Worm (Caenorhabditis elegans) whole organism, L2 larva: ENCODE results near the gene srh-213.
A peak's percentile ranks its signal among the peaks of the same experiment; 100 is the strongest.

ENCODE experiments used
- C34F6.9 ChIP-seq: fragments of 150-350 bp; optimal IDR thresholded peaks from 2 replicates; lab custom pipeline; 2014; ENCODE audit warnings: missing biosample characterization, missing genetic modification characterization
- F13H6.1 ChIP-seq: sonication (generic microtip); optimal IDR thresholded peaks from 2 replicates; lab custom pipeline; 2016; ENCODE audit warnings: missing genetic modification characterization, missing compliant biosample characterization
- R02D3.7 ChIP-seq: fragments of 150-350 bp; optimal IDR thresholded peaks from 2 replicates; lab custom pipeline; 2014; ENCODE audit warnings: missing biosample characterization, missing genetic modification characterization
- alr-1 ChIP-seq: fragments of 150-350 bp; optimal IDR thresholded peaks from 2 replicates; lab custom pipeline; 2014; ENCODE audit warnings: missing biosample characterization, missing genetic modification characterization
- aly-2 ChIP-seq: fragments of 150-350 bp; optimal IDR thresholded peaks from 2 replicates; lab custom pipeline; 2014; ENCODE audit warnings: missing biosample characterization, missing genetic modification characterization
- ama-1 ChIP-seq: fragments of 150-350 bp; optimal IDR thresholded peaks from 2 replicates; lab custom pipeline; 2018; ENCODE audit warnings: inconsistent platforms
- blmp-1 ChIP-seq: sonication (generic microtip); optimal IDR thresholded peaks from 2 replicates; lab custom pipeline; 2017; ENCODE audit warnings: missing genetic modification characterization, mild to moderate bottlenecking, missing compliant biosample characterization, antibody characterized with exemption, moderate library complexity; ENCODE audit not compliant: insufficient read depth
- ceh-16 ChIP-seq: fragments of 150-350 bp; optimal IDR thresholded peaks from 2 replicates; lab custom pipeline; 2014; ENCODE audit warnings: missing biosample characterization, missing genetic modification characterization
- crh-2 ChIP-seq: sonication (generic microtip); optimal IDR thresholded peaks from 2 replicates; lab custom pipeline; 2017; ENCODE audit warnings: missing biosample characterization, missing genetic modification characterization
- dmd-4 ChIP-seq: sonication (generic microtip); optimal IDR thresholded peaks from 2 replicates; lab custom pipeline; 2017; ENCODE audit warnings: missing biosample characterization, missing genetic modification characterization
- elt-1 ChIP-seq: fragments of 150-350 bp; optimal IDR thresholded peaks from 2 replicates; lab custom pipeline; 2014; ENCODE audit warnings: missing biosample characterization, missing genetic modification characterization
- gmeb-1 ChIP-seq: fragments of 150-350 bp; optimal IDR thresholded peaks from 2 replicates; lab custom pipeline; 2014; ENCODE audit warnings: missing biosample characterization, missing genetic modification characterization
- lin-11 ChIP-seq: fragments of 150-350 bp; sonication (generic microtip); optimal IDR thresholded peaks from 2 replicates; lab custom pipeline; 2014; ENCODE audit warnings: missing biosample characterization, missing genetic modification characterization, inconsistent platforms, mixed read lengths
- lin-13 ChIP-seq: fragments of 150-350 bp; optimal IDR thresholded peaks from 2 replicates; lab custom pipeline; 2014; ENCODE audit warnings: missing biosample characterization, missing genetic modification reagents, missing genetic modification characterization
- lsy-2 ChIP-seq, 2 experiments: fragments of 150-350 bp in 1 of 2; sonication (generic microtip) in 1 of 2; optimal IDR thresholded peaks; 2 replicates each; lab custom pipeline; 2014 to 2017; ENCODE audit warnings: missing biosample characterization in 2 of 2, missing genetic modification characterization in 2 of 2
- mab-5 ChIP-seq: fragments of 150-350 bp; optimal IDR thresholded peaks from 2 replicates; lab custom pipeline; 2014; ENCODE audit warnings: missing biosample characterization, missing genetic modification characterization
- mbf-1 ChIP-seq: sonication (generic microtip); optimal IDR thresholded peaks from 2 replicates; lab custom pipeline; 2017; ENCODE audit warnings: missing biosample characterization, missing genetic modification characterization
- nhr-10 ChIP-seq: sonication (generic microtip); optimal IDR thresholded peaks from 2 replicates; lab custom pipeline; 2017; ENCODE audit warnings: missing biosample characterization, missing genetic modification characterization
- nhr-11 ChIP-seq: fragments of 150-350 bp; optimal IDR thresholded peaks from 2 replicates; lab custom pipeline; 2014; ENCODE audit warnings: missing biosample characterization, missing genetic modification characterization
- nhr-12 ChIP-seq: fragments of 150-350 bp; optimal IDR thresholded peaks from 2 replicates; lab custom pipeline; 2014; ENCODE audit warnings: missing biosample characterization, missing genetic modification characterization
- nhr-129 ChIP-seq: fragments of 150-350 bp; optimal IDR thresholded peaks from 2 replicates; lab custom pipeline; 2014; ENCODE audit warnings: missing biosample characterization, missing genetic modification characterization
- nhr-21 ChIP-seq: fragments of 150-350 bp; optimal IDR thresholded peaks from 2 replicates; lab custom pipeline; 2014; ENCODE audit warnings: missing biosample characterization, missing genetic modification characterization
- nhr-23 ChIP-seq: fragments of 150-350 bp; optimal IDR thresholded peaks from 2 replicates; lab custom pipeline; 2014; ENCODE audit warnings: missing biosample characterization, missing genetic modification reagents, missing genetic modification characterization
- nhr-25 ChIP-seq: fragments of 150-350 bp; sonication (generic microtip); optimal IDR thresholded peaks from 3 replicates; lab custom pipeline; 2014; ENCODE audit warnings: missing biosample characterization, missing genetic modification characterization
- nhr-6 ChIP-seq: fragments of 150-350 bp; optimal IDR thresholded peaks from 2 replicates; lab custom pipeline; 2014; ENCODE audit warnings: missing biosample characterization, missing genetic modification characterization
- nhr-77 ChIP-seq: fragments of 150-350 bp; optimal IDR thresholded peaks from 2 replicates; lab custom pipeline; 2014; ENCODE audit warnings: missing biosample characterization, missing genetic modification characterization
- sem-4 ChIP-seq: fragments of 150-350 bp; optimal IDR thresholded peaks from 2 replicates; lab custom pipeline; 2014; ENCODE audit warnings: missing biosample characterization, missing genetic modification reagents, missing genetic modification characterization
- skn-1 ChIP-seq: sonication (generic microtip); optimal IDR thresholded peaks from 2 replicates; lab custom pipeline; 2017; ENCODE audit warnings: missing biosample characterization, missing genetic modification characterization
- sma-3 ChIP-seq: sonication (generic microtip); optimal IDR thresholded peaks from 2 replicates; lab custom pipeline; 2016; ENCODE audit warnings: missing genetic modification reagents, missing genetic modification characterization, missing compliant biosample characterization
- sma-9 ChIP-seq, 2 experiments: fragments of 150-350 bp in 1 of 2; sonication (generic microtip) in 1 of 2; optimal IDR thresholded peaks; 2 replicates each; lab custom pipeline; 2014 to 2016; ENCODE audit warnings: missing genetic modification characterization in 2 of 2, mild to moderate bottlenecking in 1 of 2, missing biosample characterization in 1 of 2, missing compliant biosample characterization in 1 of 2, missing genetic modification reagents in 1 of 2, moderate library complexity in 1 of 2
- unc-39 ChIP-seq: fragments of 150-350 bp; optimal IDR thresholded peaks from 2 replicates; lab custom pipeline; 2014; ENCODE audit warnings: missing biosample characterization, missing genetic modification characterization
- unc-55 ChIP-seq: fragments of 150-350 bp; sonication (generic microtip); optimal IDR thresholded peaks from 3 replicates; lab custom pipeline; 2014; ENCODE audit warnings: missing biosample characterization, missing genetic modification reagents, missing genetic modification characterization
- unc-62 ChIP-seq: fragments of 150-350 bp; optimal IDR thresholded peaks from 2 replicates; lab custom pipeline; 2014; ENCODE audit warnings: missing biosample characterization, missing genetic modification reagents, missing genetic modification characterization
- zag-1 ChIP-seq: fragments of 150-350 bp; optimal IDR thresholded peaks from 2 replicates; lab custom pipeline; 2014; ENCODE audit warnings: missing biosample characterization, missing genetic modification characterization
- ztf-1 ChIP-seq: fragments of 200-800 bp; sonication (Bioruptor generic); conservative IDR thresholded peaks from 2 replicates; pipeline ENCODE4 v1.3.6; 2022; ENCODE audit warnings: missing genetic modification characterization, missing compliant biosample characterization
- ztf-4 ChIP-seq: fragments of 150-350 bp; optimal IDR thresholded peaks from 2 replicates; lab custom pipeline; 2014; ENCODE audit warnings: missing biosample characterization, missing genetic modification characterization

srh-213 gene

DNA sequence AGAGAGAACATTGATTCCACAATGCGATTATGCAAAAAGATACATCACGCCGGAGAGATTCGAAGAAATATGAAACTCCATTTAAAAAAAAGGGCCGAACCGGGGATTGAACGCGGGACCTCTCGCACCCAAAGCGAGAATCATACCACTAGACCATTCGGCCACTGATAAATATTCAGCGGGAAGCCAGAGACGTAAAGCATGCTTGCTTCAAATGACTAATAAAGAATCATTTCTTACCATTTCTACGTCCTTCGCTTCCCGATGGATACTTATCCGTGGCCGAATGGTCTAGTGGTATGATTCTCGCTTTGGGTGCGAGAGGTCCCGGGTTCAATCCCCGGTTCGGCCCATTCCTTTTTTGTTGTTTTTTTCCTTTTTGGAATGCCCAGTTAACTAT lies 6.6 kb downstream of the srh-213 start:
- TF ChIP-seq zag-1 (no peak), nhr-21 (tag; lab: Kevin White, UChicago) (no peak), R02D3.7 (tag; lab: Kevin White, UChicago) (no peak), skn-1 (tag; lab: Kevin White, UChicago) (no peak), mbf-1 (no peak), nhr-25 (tag; lab: Kevin White, UChicago) (no peak), lin-11 (tag; lab: Kevin White, UChicago) (no peak), nhr-11 (no peak), nhr-129 (tag; lab: Kevin White, UChicago) (no peak), nhr-10 (tag; lab: Kevin White, UChicago) (no peak), alr-1 (tag; lab: Kevin White, UChicago) (no peak), ama-1 (lab: Kevin White, UChicago) (no peak), nhr-77 (no peak), nhr-6 (tag; lab: Kevin White, UChicago) (no peak), elt-1 (tag; lab: Kevin White, UChicago) (no peak), dmd-4 (no peak), ceh-16 (no peak)

DNA sequence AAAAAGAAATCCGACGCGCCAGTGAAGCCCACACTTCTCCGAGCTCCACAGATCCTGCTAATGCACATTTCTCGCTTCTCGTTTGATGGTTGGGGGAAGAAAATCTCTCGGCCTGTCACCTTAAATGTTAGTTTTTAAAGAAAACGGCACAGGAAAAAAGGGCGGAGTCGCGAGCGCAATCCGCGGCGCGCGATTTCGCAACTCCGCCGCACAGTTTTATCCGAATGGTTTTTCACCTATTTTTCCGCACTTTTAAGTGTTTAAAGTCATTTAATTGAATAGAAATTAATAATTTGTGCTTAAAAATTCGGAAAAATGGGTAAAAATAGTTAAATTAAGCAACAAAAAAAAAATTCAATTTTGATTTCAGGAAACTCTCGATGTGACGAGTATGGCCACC lies 7.2 kb downstream of the srh-213 start:
- peak; percentile 32 for TF ChIP-seq sma-9 (GFP tag; optimal IDR thresholded peaks at IDR 0.05; lab: Kevin White, UChicago)
- no peak for TF ChIP-seq sma-9 (tag; optimal IDR thresholded peaks at IDR 0.05; lab: Kevin White, UChicago)
- TF ChIP-seq gmeb-1 (tag; lab: Kevin White, UChicago) = peak; percentile 40
- peak; percentile 21 for TF ChIP-seq crh-2 (tag; lab: Kevin White, UChicago)
- peak; percentile 28 for TF ChIP-seq sma-3 (GFP tag; lab: Kevin White, UChicago)
- TF ChIP-seq ama-1 (lab: Kevin White, UChicago) = no peak
- peak; percentile 37 for TF ChIP-seq lin-11 (tag; lab: Kevin White, UChicago)
- TF ChIP-seq sem-4 (tag; lab: Kevin White, UChicago) = no peak
- TF ChIP-seq lsy-2 (tag; optimal IDR thresholded peaks at IDR 0.05; lab: Kevin White, UChicago) = peak in 1 of 2 experiments; percentile 32
- peak; percentile 18 for TF ChIP-seq lin-13 (GFP tag; lab: Kevin White, UChicago)
- no peak for TF ChIP-seq mab-5 (tag; lab: Kevin White, UChicago)
- TF ChIP-seq unc-55 (GFP tag; lab: Kevin White, UChicago) = peak; percentile 44
- TF ChIP-seq F13H6.1 (tag; lab: Kevin White, UChicago) = peak; percentile 28

ce11 chrV:3586014-3586689 lies 8.7 kb downstream of the srh-213 start, which contains the start of the genes rpl-11.1 and T22F3.2:
rpl-11.1 (minus strand) TSS chrV:3586064.
T22F3.2 (plus strand) TSS chrV:3586639.
- TF ChIP-seq unc-62 (GFP tag; lab: Kevin White, UChicago) = no peak
- peak; percentile 40 for TF ChIP-seq C34F6.9 (tag; lab: Kevin White, UChicago)
- TF ChIP-seq ztf-4 = no peak
- TF ChIP-seq unc-55 (GFP tag; lab: Kevin White, UChicago) = peak; percentile 42
- TF ChIP-seq sma-9 (GFP tag; optimal IDR thresholded peaks at IDR 0.05; lab: Kevin White, UChicago) = peak; percentile 6
- no peak for TF ChIP-seq sma-9 (tag; optimal IDR thresholded peaks at IDR 0.05; lab: Kevin White, UChicago)
- no peak for TF ChIP-seq dmd-4
- peak; percentile 34 for TF ChIP-seq nhr-129 (tag; lab: Kevin White, UChicago)
- TF ChIP-seq lsy-2 (tag; optimal IDR thresholded peaks at IDR 0.05; lab: Kevin White, UChicago) = peak in 1 of 2 experiments; percentile 27
- TF ChIP-seq, all 48 proteins: peak for 5

- no peak for TF ChIP-seq crh-2 (tag; lab: Kevin White, UChicago)
- TF ChIP-seq aly-2 (tag; lab: Kevin White, UChicago) = no peak
- no peak for TF ChIP-seq ztf-1 (GFP tag; lab: Robert Waterston, UW)
- TF ChIP-seq unc-39 (tag; lab: Kevin White, UChicago) = no peak
- TF ChIP-seq unc-62 (GFP tag; lab: Kevin White, UChicago) = no peak
- no peak for TF ChIP-seq blmp-1 (tag; lab: Kevin White, UChicago)
- TF ChIP-seq lin-11 (tag; lab: Kevin White, UChicago) = no peak
- no peak for TF ChIP-seq unc-55 (GFP tag; lab: Kevin White, UChicago)
- TF ChIP-seq lin-13 (GFP tag; lab: Kevin White, UChicago) = no peak
- no peak for TF ChIP-seq nhr-11
- TF ChIP-seq nhr-23 (tag; lab: Kevin White, UChicago) = no peak
- TF ChIP-seq ceh-16 = no peak
- TF ChIP-seq nhr-25 (tag; lab: Kevin White, UChicago) = no peak
- TF ChIP-seq dmd-4 = no peak
- TF ChIP-seq ztf-4 = no peak
- no peak for TF ChIP-seq nhr-12 (tag; lab: Kevin White, UChicago)
These were observed 9.8 kb downstream of the srh-213 start for ce11 chrV:3585011-3585410.
